Fruit fly (Drosophila melanogaster) whole organism, prepupa: ENCODE data around the gene Prosbeta3.

Experiments
- CG10631 ChIP-seq: fragments of 200-800 bp; sonication (Bioruptor generic); optimal IDR thresholded peaks from 2 replicates; lab custom pipeline; 2016; ENCODE audit warnings: missing biosample characterization, missing genetic modification characterization
- CG10669 ChIP-seq: fragments of 200-800 bp; sonication (Bioruptor generic); optimal IDR thresholded peaks from 3 replicates; lab custom pipeline; 2018; ENCODE audit warnings: missing biosample characterization, mild to moderate bottlenecking, missing genetic modification characterization, moderate library complexity
- CG11294 ChIP-seq: fragments of 200-800 bp; sonication (Bioruptor generic); IDR thresholded peaks from 2 replicates; pipeline ENCODE4 v1.3.6; 2022; ENCODE audit warnings: missing biosample characterization, missing genetic modification characterization
- CG11902 ChIP-seq: fragments of 200-800 bp; sonication (Bioruptor generic); optimal IDR thresholded peaks from 3 replicates; lab custom pipeline; 2016; ENCODE audit warnings: missing biosample characterization, missing genetic modification characterization
- CG15336 ChIP-seq: fragments of 200-800 bp; sonication (Bioruptor generic); IDR thresholded peaks from 2 replicates; pipeline ENCODE4 v1.3.6; 2022; ENCODE audit warnings: missing biosample characterization, missing genetic modification characterization
- CG1621 ChIP-seq: fragments of 200-800 bp; sonication (Bioruptor generic); optimal IDR thresholded peaks from 3 replicates; lab custom pipeline; 2018; ENCODE audit warnings: missing biosample characterization, mild to moderate bottlenecking, missing genetic modification characterization
- CG16779 ChIP-seq: fragments of 200-800 bp; sonication (Bioruptor generic); optimal IDR thresholded peaks from 3 replicates; lab custom pipeline; 2017; ENCODE audit warnings: missing biosample characterization, mild to moderate bottlenecking, missing genetic modification characterization
- CG3032 ChIP-seq: fragments of 200-800 bp; optimal IDR thresholded peaks from 2 replicates; lab custom pipeline; 2019; ENCODE audit warnings: missing biosample characterization, mild to moderate bottlenecking, missing genetic modification characterization, moderate library complexity
- CG31627 ChIP-seq: fragments of 200-800 bp; sonication (Bioruptor generic); optimal IDR thresholded peaks from 3 replicates; lab custom pipeline; 2016; ENCODE audit warnings: missing biosample characterization, missing genetic modification characterization
- CG32006 ChIP-seq: fragments of 200-800 bp; sonication (Bioruptor generic); optimal IDR thresholded peaks from 3 replicates; lab custom pipeline; 2017; ENCODE audit warnings: missing biosample characterization, mild to moderate bottlenecking, missing genetic modification characterization
- CG3919 ChIP-seq: fragments of 200-800 bp; sonication (Bioruptor generic); optimal IDR thresholded peaks from 3 replicates; lab custom pipeline; 2016; ENCODE audit warnings: missing biosample characterization, missing genetic modification characterization
- CG4318 ChIP-seq: fragments of 200-800 bp; sonication (Bioruptor generic); optimal IDR thresholded peaks from 3 replicates; lab custom pipeline; 2017; ENCODE audit warnings: missing biosample characterization, mild to moderate bottlenecking, missing genetic modification characterization
- CG6163 ChIP-seq: fragments of 200-800 bp; sonication (Bioruptor generic); IDR thresholded peaks from 3 replicates; pipeline ENCODE4 v1.3.6; 2022; ENCODE audit warnings: missing biosample characterization, missing genetic modification characterization
- CG6276 ChIP-seq: fragments of 200-800 bp; sonication (Bioruptor generic); optimal IDR thresholded peaks from 2 replicates; lab custom pipeline; 2017; ENCODE audit warnings: missing biosample characterization, mild to moderate bottlenecking, missing genetic modification characterization
- CG6808 ChIP-seq: fragments of 200-800 bp; sonication (Bioruptor generic); optimal IDR thresholded peaks from 3 replicates; lab custom pipeline; 2017; ENCODE audit warnings: missing biosample characterization, missing genetic modification characterization, mild to moderate bottlenecking, moderate library complexity, missing genetic modification reagents
- CG6854 ChIP-seq: fragments of 200-800 bp; sonication (Bioruptor generic); optimal IDR thresholded peaks from 2 replicates; lab custom pipeline; 2017; ENCODE audit warnings: missing biosample characterization, mild to moderate bottlenecking, missing genetic modification characterization
- CG7368 ChIP-seq: fragments of 200-800 bp; sonication (Bioruptor generic); optimal IDR thresholded peaks from 3 replicates; lab custom pipeline; 2016; ENCODE audit warnings: missing biosample characterization, missing genetic modification characterization
- CG8119 ChIP-seq: fragments of 200-800 bp; sonication (Bioruptor generic); IDR thresholded peaks from 3 replicates; pipeline ENCODE4 v1.3.6; 2022; ENCODE audit warnings: missing biosample characterization, missing genetic modification characterization
- CG8319 ChIP-seq: fragments of 200-800 bp; sonication (Bioruptor generic); optimal IDR thresholded peaks from 3 replicates; lab custom pipeline; 2016; ENCODE audit warnings: missing biosample characterization, missing genetic modification characterization
- Eip75B ChIP-seq: fragments of 200-800 bp; sonication (Bioruptor generic); optimal IDR thresholded peaks from 3 replicates; lab custom pipeline; 2016; ENCODE audit warnings: missing biosample characterization, missing genetic modification characterization
- Eip78C ChIP-seq: fragments of 200-800 bp; sonication (Bioruptor generic); peaks from one replicate; lab custom pipeline; 2016; ENCODE audit warnings: missing biosample characterization, missing genetic modification characterization
- Ets21C ChIP-seq: fragments of 200-800 bp; sonication (Bioruptor generic); optimal IDR thresholded peaks from 3 replicates; lab custom pipeline; 2016; ENCODE audit warnings: missing biosample characterization, missing genetic modification characterization
- Gug ChIP-seq: fragments of 200-800 bp; sonication (Bioruptor generic); IDR thresholded peaks from 2 replicates; pipeline ENCODE4 v1.3.6; 2022; ENCODE audit warnings: missing biosample characterization, missing genetic modification characterization
- Hr4 ChIP-seq: fragments of 200-800 bp; sonication (Bioruptor generic); optimal IDR thresholded peaks from 3 replicates; lab custom pipeline; 2016; ENCODE audit warnings: missing biosample characterization, missing genetic modification characterization
- Lpt ChIP-seq: fragments of 200-800 bp; sonication (Bioruptor generic); optimal IDR thresholded peaks from 3 replicates; lab custom pipeline; 2016; ENCODE audit warnings: missing biosample characterization, missing genetic modification characterization
- Met ChIP-seq: fragments of 200-800 bp; sonication (Bioruptor generic); optimal IDR thresholded peaks from 3 replicates; lab custom pipeline; 2016; ENCODE audit warnings: missing biosample characterization, missing genetic modification characterization
- OdsH ChIP-seq: fragments of 200-800 bp; sonication (Bioruptor generic); optimal IDR thresholded peaks from 3 replicates; lab custom pipeline; 2016; ENCODE audit warnings: missing biosample characterization, missing genetic modification characterization
- Sox102F ChIP-seq: fragments of 200-800 bp; sonication (Bioruptor generic); optimal IDR thresholded peaks from 2 replicates; lab custom pipeline; 2016; ENCODE audit warnings: missing biosample characterization, mild to moderate bottlenecking, missing genetic modification characterization
- Sox14 ChIP-seq: fragments of 200-800 bp; sonication (Bioruptor generic); optimal IDR thresholded peaks from 3 replicates; lab custom pipeline; 2016; ENCODE audit warnings: missing biosample characterization, missing genetic modification characterization
- achi ChIP-seq: fragments of 200-800 bp; sonication (Bioruptor generic); optimal IDR thresholded peaks from 3 replicates; lab custom pipeline; 2016; ENCODE audit warnings: missing biosample characterization, missing genetic modification characterization
- cyc ChIP-seq: fragments of 200-800 bp; sonication (Bioruptor generic); optimal IDR thresholded peaks from 3 replicates; lab custom pipeline; 2016; ENCODE audit warnings: missing biosample characterization, missing genetic modification characterization
- dac ChIP-seq: fragments of 200-800 bp; sonication (Bioruptor generic); optimal IDR thresholded peaks from 2 replicates; lab custom pipeline; 2017; ENCODE audit warnings: missing biosample characterization, mild to moderate bottlenecking, missing genetic modification characterization
- dsx ChIP-seq: fragments of 200-800 bp; optimal IDR thresholded peaks from 3 replicates; lab custom pipeline; 2019; ENCODE audit warnings: missing biosample characterization, mild to moderate bottlenecking, missing genetic modification characterization, moderate library complexity; ENCODE audit not compliant: poor library complexity, severe bottlenecking
- eg ChIP-seq: fragments of 200-800 bp; sonication (Bioruptor generic); IDR thresholded peaks from 3 replicates; pipeline ENCODE4 v1.3.6; 2022; ENCODE audit warnings: missing biosample characterization, missing genetic modification characterization
- esn ChIP-seq: fragments of 200-800 bp; sonication (Bioruptor generic); optimal IDR thresholded peaks from 2 replicates; lab custom pipeline; 2016; ENCODE audit warnings: missing biosample characterization, mild to moderate bottlenecking, missing genetic modification characterization, moderate library complexity
- fd59A ChIP-seq: fragments of 200-800 bp; sonication (Bioruptor generic); optimal IDR thresholded peaks from 2 replicates; lab custom pipeline; 2017; ENCODE audit warnings: missing biosample characterization, mild to moderate bottlenecking, missing genetic modification characterization, missing genetic modification reagents
- fd85E ChIP-seq: fragments of 200-800 bp; sonication (Bioruptor generic); optimal IDR thresholded peaks from 3 replicates; lab custom pipeline; 2016; ENCODE audit warnings: missing biosample characterization, missing genetic modification characterization
- lz ChIP-seq: fragments of 200-800 bp; sonication (Bioruptor generic); optimal IDR thresholded peaks from 3 replicates; lab custom pipeline; 2016; ENCODE audit warnings: missing biosample characterization, missing genetic modification characterization
- net ChIP-seq: fragments of 200-800 bp; sonication (Bioruptor generic); optimal IDR thresholded peaks from 3 replicates; lab custom pipeline; 2016; ENCODE audit warnings: missing biosample characterization, missing genetic modification characterization
- pdm3 ChIP-seq: fragments of 200-800 bp; sonication (Bioruptor generic); optimal IDR thresholded peaks from 3 replicates; lab custom pipeline; 2016; ENCODE audit warnings: missing biosample characterization, missing genetic modification characterization
- salr ChIP-seq, 2 experiments: fragments of 200-800 bp; sonication (Bioruptor generic); optimal IDR thresholded peaks; 3 replicates each; lab custom pipeline; 2016 to 2018; ENCODE audit warnings: missing biosample characterization in 2 of 2, missing genetic modification characterization in 2 of 2, mild to moderate bottlenecking in 1 of 2
- spab ChIP-seq: fragments of 200-800 bp; sonication (Bioruptor generic); optimal IDR thresholded peaks from 2 replicates; lab custom pipeline; 2017; ENCODE audit warnings: missing biosample characterization, mild to moderate bottlenecking, missing genetic modification characterization, missing genetic modification reagents
- vri ChIP-seq: fragments of 200-800 bp; sonication (Bioruptor generic); optimal IDR thresholded peaks from 3 replicates; lab custom pipeline; 2016; ENCODE audit warnings: missing biosample characterization, mild to moderate bottlenecking, missing genetic modification characterization

Prosbeta3 gene

DNA sequence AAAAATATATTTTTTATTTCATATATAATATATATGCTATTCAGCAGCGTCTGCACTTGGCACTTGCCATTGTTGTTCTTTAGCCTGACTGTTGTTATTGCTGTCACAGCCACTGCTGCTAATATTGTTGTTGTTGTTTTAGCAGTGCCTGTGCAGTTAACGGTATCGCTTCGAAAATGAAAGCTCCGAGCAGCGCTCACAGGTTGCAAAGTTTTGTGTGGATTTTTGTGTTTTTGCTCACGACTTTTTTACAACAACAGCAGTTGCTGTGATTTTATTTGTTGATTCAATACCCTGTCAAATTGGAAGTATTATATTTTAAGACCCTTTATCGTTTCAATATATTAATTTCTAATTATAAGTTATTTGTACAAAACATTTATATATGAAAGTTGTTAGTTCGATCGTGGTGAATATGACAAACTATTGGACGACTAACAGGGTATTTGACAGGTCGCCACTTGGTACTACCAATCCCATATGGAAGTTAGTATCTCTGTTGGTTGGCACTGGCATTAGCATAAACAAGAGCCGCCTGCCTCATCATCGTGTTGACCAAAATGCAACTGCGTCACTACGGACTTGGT is 42.2 kb downstream of the Prosbeta3 start (continued):
- peak; percentile 29 for TF ChIP-seq dac (GFP tag; lab: Kevin White, UChicago)

DNA sequence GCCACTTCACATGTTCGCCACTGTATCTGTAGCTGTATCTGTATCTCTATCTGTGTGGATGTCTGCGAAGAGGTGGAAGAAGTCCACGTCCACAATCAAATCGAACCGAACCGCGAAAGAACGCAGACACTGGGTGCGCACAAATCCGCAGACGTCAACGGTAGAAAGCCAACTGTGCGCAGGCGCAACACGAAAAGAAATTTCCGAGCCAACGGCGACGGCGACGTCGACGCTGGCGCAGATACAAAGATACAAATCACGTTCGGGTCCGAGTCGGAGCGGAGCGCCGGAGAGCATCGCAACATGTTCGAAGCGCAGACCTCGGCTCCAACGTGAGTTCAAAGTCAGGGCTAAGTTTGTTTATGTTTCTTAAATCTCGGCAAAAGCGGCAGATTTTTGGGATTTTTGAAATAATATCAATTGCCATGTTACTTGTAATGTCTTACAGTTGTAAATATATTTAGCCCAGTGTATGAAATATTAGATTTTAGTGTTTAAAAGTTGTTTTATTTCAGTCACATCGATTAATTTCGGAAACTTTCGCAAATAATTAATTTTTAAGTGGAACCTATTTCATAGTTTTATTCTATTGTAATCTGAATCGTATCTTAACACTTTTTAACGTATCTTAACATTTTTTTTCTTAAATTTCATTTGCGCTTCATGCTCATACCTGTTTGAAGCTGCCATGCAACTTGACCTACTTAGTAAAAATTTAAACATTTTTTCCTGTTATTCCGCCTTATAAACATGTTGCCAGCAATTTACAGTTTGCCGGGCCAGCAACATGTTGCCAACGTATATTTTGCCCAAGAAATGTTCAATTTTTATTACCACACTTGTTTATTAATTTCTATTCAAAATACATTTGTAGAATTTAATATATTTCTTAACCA is 42.9 kb downstream of the Prosbeta3 start, which contains the start of gene ich:
TSS of gene ich (minus strand) at position 178 of the 896 bp plus-strand sequence.
- TF ChIP-seq Gug (no peak), Met (GFP tag; lab: Kevin White, UChicago) (no peak), fd85E (GFP tag; lab: Kevin White, UChicago) (no peak), CG31627 (no peak), CG6276 (no peak), dsx (GFP tag; lab: Kevin White, UChicago) (peak; percentile 22), Hr4 (GFP tag; lab: Kevin White, UChicago) (no peak), CG10669 (no peak), spab (GFP tag; lab: Kevin White, UChicago) (no peak), CG8319 (GFP tag; lab: Kevin White, UChicago) (no peak), CG3032 (tag; lab: Kevin White, UChicago) (no peak), Sox14 (no peak), lz (GFP tag; lab: Kevin White, UChicago) (no peak), CG3919 (GFP tag; lab: Kevin White, UChicago) (peak; percentile 2), CG6808 (GFP tag; lab: Kevin White, UChicago) (no peak), CG16779 (tag; lab: Kevin White, UChicago) (no peak), CG7368 (no peak), esn (GFP tag; lab: Kevin White, UChicago) (no peak), CG8119 (GFP tag; lab: Robert Waterston, UW) (no peak), CG11294 (no peak), CG15336 (GFP tag; lab: Robert Waterston, UW) (no peak), Eip75B (GFP tag; lab: Kevin White, UChicago) (peak; percentile 2), eg (GFP tag; lab: Robert Waterston, UW) (0 out of 3 replicates have a peak, but pooled peaks have one; percentile 33), CG6163 (GFP tag; lab: Robert Waterston, UW) (no peak), Eip78C (peak; percentile 68), salr (GFP tag; optimal IDR thresholded peaks at IDR 0.05; lab: Kevin White, UChicago) (no peak), CG32006 (GFP tag; lab: Kevin White, UChicago) (peak; percentile 37), OdsH (GFP tag; lab: Kevin White, UChicago) (no peak), CG1621 (tag; lab: Kevin White, UChicago) (peak; percentile 62), Lpt (GFP tag; lab: Kevin White, UChicago) (no peak), CG6854 (GFP tag; lab: Kevin White, UChicago) (no peak)

DNA sequence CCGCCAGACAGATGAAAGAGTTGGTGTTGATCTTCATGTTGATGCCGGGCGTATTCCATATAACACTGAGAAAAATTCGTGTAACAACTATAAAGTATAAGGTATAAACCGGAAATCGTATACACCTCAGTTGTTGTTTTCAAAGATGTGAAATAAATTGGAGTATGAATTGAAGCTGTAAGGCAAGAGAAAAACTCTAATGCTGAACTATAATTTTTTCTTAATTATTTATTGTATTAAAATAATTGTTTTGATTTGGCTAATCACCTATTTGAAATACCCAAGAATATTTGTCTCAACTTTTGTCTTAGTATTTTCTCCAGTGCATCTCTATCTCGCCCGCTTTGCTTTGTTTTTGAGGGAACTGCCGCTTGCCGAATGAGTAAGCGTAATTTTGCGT is 45.7 kb downstream of the Prosbeta3 start:
- TF ChIP-seq OdsH (GFP tag; lab: Kevin White, UChicago) (peak; percentile 47), eg (GFP tag; lab: Robert Waterston, UW) (peak; percentile 29; the same call in 1 of the 3 replicates), net (GFP tag; lab: Kevin White, UChicago) (peak; percentile 29), achi (GFP tag; lab: Kevin White, UChicago) (peak; percentile 56), Lpt (GFP tag; lab: Kevin White, UChicago) (peak; percentile 6), CG6163 (GFP tag; lab: Robert Waterston, UW) (peak; percentile 43; the same call in 1 of the 3 replicates), Sox102F (peak; percentile 4), cyc (GFP tag; lab: Kevin White, UChicago) (no peak), Gug (0 out of 2 replicates have a peak, but pooled peaks have one; percentile 13), dsx (GFP tag; lab: Kevin White, UChicago) (no peak), CG11902 (peak; percentile 22), Met (GFP tag; lab: Kevin White, UChicago) (peak; percentile 41), CG6276 (peak; percentile 36), vri (GFP tag; lab: Kevin White, UChicago) (no peak), salr (GFP tag; optimal IDR thresholded peaks at IDR 0.05; lab: Kevin White, UChicago) (peak in 1 of 2 experiments; percentile 15), fd59A (GFP tag; lab: Kevin White, UChicago) (no peak), CG4318 (GFP tag; lab: Kevin White, UChicago) (peak; percentile 53), CG10669 (no peak), CG1621 (tag; lab: Kevin White, UChicago) (no peak), CG6808 (GFP tag; lab: Kevin White, UChicago) (no peak), dac (GFP tag; lab: Kevin White, UChicago) (peak; percentile 7), CG32006 (GFP tag; lab: Kevin White, UChicago) (peak; percentile 79), pdm3 (GFP tag; lab: Kevin White, UChicago) (no peak), Ets21C (GFP tag; lab: Kevin White, UChicago) (no peak), lz (GFP tag; lab: Kevin White, UChicago) (no peak), CG10631 (peak; percentile 24)
